Fruit fly (Drosophila melanogaster): ENCODE measurements around the gene loj.

DNA sequence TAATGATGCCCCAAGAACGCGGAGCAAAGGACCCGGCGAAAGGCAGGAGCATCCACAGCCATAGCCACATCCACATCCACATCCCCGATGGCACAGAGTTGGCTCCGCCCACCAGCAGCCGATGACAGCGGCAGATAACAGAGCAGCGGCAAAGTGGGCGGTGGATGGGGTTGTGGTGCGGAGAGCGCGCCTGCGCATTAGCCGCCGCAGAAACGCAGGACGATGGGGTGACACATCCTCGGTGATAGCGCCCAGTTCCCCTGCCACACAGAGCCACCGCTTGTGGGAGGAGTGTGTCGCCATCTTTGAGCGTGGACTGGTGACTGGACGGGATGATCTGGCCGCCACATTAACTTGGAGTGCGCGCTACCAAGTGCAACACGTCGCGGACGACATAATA, 2.5 kb downstream of the loj start, which contains the start of gene Ets65A:
- TF ChIP-seq usp (GFP tag; optimal IDR thresholded peaks at IDR 0.05) (no peak), pan (optimal IDR thresholded peaks at IDR 0.05) (no peak), psq (optimal IDR thresholded peaks at IDR 0.05) (no peak), EcR (GFP tag; optimal IDR thresholded peaks at IDR 0.05) (no peak), Dll (optimal IDR thresholded peaks at IDR 0.05) (no peak), CG8478 (optimal IDR thresholded peaks at IDR 0.05) (no peak)
